Worm (Caenorhabditis elegans): ENCODE results near the gene glb-11.

ce11 chrIII:4036740-4037139 lies 44.8 kb upstream of the glb-11 start, which contains the start of gene hum-5:
- TF ChIP-seq ztf-23 (GFP tag; IDR thresholded peaks at IDR 0.05) (no peak), flt-1 (GFP tag; IDR thresholded peaks at IDR 0.05) (no peak), ztf-29 (GFP tag; IDR thresholded peaks at IDR 0.05) (no peak), tab-1 (GFP tag; IDR thresholded peaks at IDR 0.05) (no peak), ref-1 (GFP tag; conservative IDR thresholded peaks at IDR 0.05) (no peak), med-1 (GFP tag; optimal IDR thresholded peaks at IDR 0.05; ENCODE audit: insufficient read depth) (no peak), T22C8.4 (GFP tag; IDR thresholded peaks at IDR 0.05) (no peak)
